Worm (Caenorhabditis elegans) whole organism, midembryonic: Measurements from ENCODE around the gene tam-1.

Experiments
- cog-1 ChIP-seq: sonication (generic microtip); optimal IDR thresholded peaks from 2 replicates; lab custom pipeline; 2016; ENCODE audit warnings: missing genetic modification characterization, missing compliant biosample characterization
- flt-1 ChIP-seq: fragments of 200-800 bp; sonication (Bioruptor generic); IDR thresholded peaks from 2 replicates; pipeline ENCODE4 v1.3.6; 2022; ENCODE audit warnings: missing genetic modification characterization, missing compliant biosample characterization
- klf-2 ChIP-seq: fragments of 200-800 bp; sonication (Bioruptor generic); conservative IDR thresholded peaks from 2 replicates; pipeline ENCODE4 v1.3.6; 2022; ENCODE audit warnings: missing genetic modification reagents, missing genetic modification characterization, missing compliant biosample characterization
- ref-1 ChIP-seq: fragments of 200-800 bp; sonication (Bioruptor generic); conservative IDR thresholded peaks from 2 replicates; pipeline ENCODE4 v1.3.6; 2022; ENCODE audit warnings: missing genetic modification reagents, missing genetic modification characterization, missing compliant biosample characterization
- tab-1 ChIP-seq: fragments of 200-800 bp; sonication (Bioruptor generic); IDR thresholded peaks from 2 replicates; pipeline ENCODE4 v1.3.6; 2022; ENCODE audit warnings: missing genetic modification characterization, missing compliant biosample characterization
- ztf-23 ChIP-seq: fragments of 200-800 bp; sonication (Bioruptor generic); IDR thresholded peaks from 2 replicates; pipeline ENCODE4 v1.3.6; 2022; ENCODE audit warnings: missing genetic modification reagents, missing genetic modification characterization, missing compliant biosample characterization
- ztf-29 ChIP-seq: fragments of 200-800 bp; sonication (Bioruptor generic); IDR thresholded peaks from 2 replicates; pipeline ENCODE4 v1.3.6; 2022; ENCODE audit warnings: missing genetic modification reagents, missing genetic modification characterization, missing compliant biosample characterization

DNA sequence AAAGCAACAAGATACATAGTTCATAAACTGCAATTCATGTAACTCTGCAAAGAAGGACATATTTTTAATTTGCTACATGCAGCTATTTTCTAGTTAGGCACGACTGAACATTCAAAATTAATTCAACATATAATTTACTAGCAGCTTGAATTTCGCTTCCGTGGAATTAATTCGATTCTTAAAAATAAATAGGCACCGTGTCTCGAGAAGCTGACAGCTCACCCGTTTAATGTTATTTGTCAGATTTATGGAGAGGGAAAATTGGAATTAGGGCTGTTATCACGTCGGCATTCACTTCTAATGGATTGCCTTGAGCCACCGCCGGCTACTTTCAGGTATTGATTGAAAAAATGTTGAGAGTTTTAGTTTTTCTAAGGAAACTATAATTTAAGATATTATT is 36.5 kb downstream of the tam-1 start, which contains the start of gene srh-21:
- TF ChIP-seq ztf-29 (GFP tag; lab: Robert Waterston, UW) (no peak), cog-1 (tag; lab: Kevin White, UChicago) (no peak), ztf-23 (GFP tag; lab: Robert Waterston, UW) (no peak), flt-1 (GFP tag; lab: Robert Waterston, UW) (no peak), tab-1 (no peak), ref-1 (no peak), klf-2 (GFP tag; lab: Robert Waterston, UW) (no peak)
